Fruit fly (Drosophila melanogaster) whole organism, embryonic: ENCODE measurements around the gene mEFTs.

Experiments used
- Atf3 ChIP-seq: fragments of 200-800 bp; sonication (Bioruptor generic); optimal IDR thresholded peaks from 3 replicates; lab custom pipeline; 2016; ENCODE audit warnings: missing biosample characterization, missing genetic modification characterization
- Bgb ChIP-seq: fragments of 200-800 bp; sonication (Bioruptor generic); IDR thresholded peaks from 2 replicates; pipeline ENCODE4 v1.3.6; 2022; ENCODE audit warnings: missing biosample characterization, missing genetic modification characterization; ENCODE audit not compliant: partially characterized antibody
- CG10274 ChIP-seq: fragments of 200-800 bp; sonication (Bioruptor generic); optimal IDR thresholded peaks from 3 replicates; lab custom pipeline; 2017; ENCODE audit warnings: missing biosample characterization, mild to moderate bottlenecking, missing genetic modification characterization
- CG10565 ChIP-seq: fragments of 200-800 bp; sonication (Bioruptor generic); optimal IDR thresholded peaks from 3 replicates; lab custom pipeline; 2016; ENCODE audit warnings: missing biosample characterization, mild to moderate bottlenecking, missing genetic modification characterization
- CG13296 ChIP-seq: fragments of 200-800 bp; sonication (Bioruptor generic); optimal IDR thresholded peaks from 3 replicates; lab custom pipeline; 2018; ENCODE audit warnings: missing biosample characterization, mild to moderate bottlenecking, missing genetic modification characterization
- CG14667 ChIP-seq: fragments of 200-800 bp; sonication (Bioruptor generic); IDR thresholded peaks from 2 replicates; pipeline ENCODE4 v1.3.6; 2022; ENCODE audit warnings: missing biosample characterization, missing genetic modification characterization
- CG14860 ChIP-seq: fragments of 200-800 bp; sonication (Bioruptor generic); IDR thresholded peaks from 3 replicates; pipeline ENCODE4 v1.3.6; 2022; ENCODE audit warnings: missing biosample characterization, missing genetic modification characterization; ENCODE audit not compliant: partially characterized antibody
- CG15011 ChIP-seq: fragments of 200-800 bp; sonication (Bioruptor generic); optimal IDR thresholded peaks from 3 replicates; lab custom pipeline; 2018; ENCODE audit warnings: missing biosample characterization, mild to moderate bottlenecking, missing genetic modification characterization
- CG15269 ChIP-seq: fragments of 200-800 bp; sonication (Bioruptor generic); optimal IDR thresholded peaks from 2 replicates; lab custom pipeline; 2018; ENCODE audit warnings: missing biosample characterization, mild to moderate bottlenecking, missing genetic modification characterization, moderate library complexity
- CG15479 ChIP-seq: fragments of 200-800 bp; sonication (Bioruptor generic); optimal IDR thresholded peaks from 3 replicates; lab custom pipeline; 2019; ENCODE audit warnings: missing biosample characterization, mild to moderate bottlenecking, missing genetic modification characterization, moderate library complexity
- CG1602 ChIP-seq: fragments of 200-800 bp; sonication (Bioruptor generic); optimal IDR thresholded peaks from 3 replicates; lab custom pipeline; 2016; ENCODE audit warnings: missing biosample characterization, missing genetic modification characterization
- CG18599 ChIP-seq: fragments of 200-800 bp; sonication (Bioruptor generic); optimal IDR thresholded peaks from 3 replicates; lab custom pipeline; 2017; ENCODE audit warnings: missing biosample characterization, missing genetic modification characterization, mild to moderate bottlenecking, moderate library complexity, missing genetic modification reagents
- CG2116 ChIP-seq: fragments of 200-800 bp; sonication (Bioruptor generic); optimal IDR thresholded peaks from 3 replicates; lab custom pipeline; 2018; ENCODE audit warnings: missing biosample characterization, mild to moderate bottlenecking, missing genetic modification characterization
- CG31388 ChIP-seq: fragments of 200-800 bp; sonication (Bioruptor generic); optimal IDR thresholded peaks from 2 replicates; lab custom pipeline; 2016; ENCODE audit warnings: missing biosample characterization, missing genetic modification characterization
- CG4282 ChIP-seq: fragments of 200-800 bp; sonication (Bioruptor generic); optimal IDR thresholded peaks from 2 replicates; lab custom pipeline; 2016; ENCODE audit warnings: missing biosample characterization, missing genetic modification characterization
- CG4328 ChIP-seq: fragments of 200-800 bp; sonication (Bioruptor generic); optimal IDR thresholded peaks from 3 replicates; lab custom pipeline; 2017; ENCODE audit warnings: missing biosample characterization, missing genetic modification reagents, missing genetic modification characterization
- CoRest ChIP-seq: fragments of 200-800 bp; sonication (Bioruptor generic); optimal IDR thresholded peaks from 3 replicates; lab custom pipeline; 2018; ENCODE audit warnings: missing biosample characterization, mild to moderate bottlenecking, missing genetic modification characterization, moderate library complexity
- D19A ChIP-seq: fragments of 200-800 bp; optimal IDR thresholded peaks from 3 replicates; lab custom pipeline; 2019; ENCODE audit warnings: missing biosample characterization, mild to moderate bottlenecking, missing genetic modification characterization, moderate library complexity
- Dfd ChIP-seq, 2 experiments: fragments of >200 bp; optimal IDR thresholded peaks; 2 replicates each; lab custom pipeline; 2017; ENCODE audit warnings: missing biosample characterization in 2 of 2, missing genetic modification characterization in 2 of 2
- Dip2 ChIP-seq: fragments of 200-800 bp; sonication (Bioruptor generic); IDR thresholded peaks from 2 replicates; pipeline ENCODE4 v1.3.6; 2022; ENCODE audit warnings: missing biosample characterization, missing genetic modification characterization
- Ets97D ChIP-seq: fragments of 200-800 bp; sonication (Bioruptor generic); optimal IDR thresholded peaks from 3 replicates; lab custom pipeline; 2016; ENCODE audit warnings: missing biosample characterization, missing genetic modification characterization
- Hey ChIP-seq: fragments of 200-800 bp; sonication (Bioruptor generic); optimal IDR thresholded peaks from 3 replicates; lab custom pipeline; 2018; ENCODE audit warnings: missing biosample characterization, mild to moderate bottlenecking, missing genetic modification characterization
- Mad ChIP-seq: fragments of 200-800 bp; sonication (Bioruptor generic); optimal IDR thresholded peaks from 2 replicates; lab custom pipeline; 2016; ENCODE audit warnings: missing biosample characterization, missing genetic modification characterization
- Max ChIP-seq: fragments of 200-800 bp; sonication (Bioruptor generic); optimal IDR thresholded peaks from 2 replicates; lab custom pipeline; 2016; ENCODE audit warnings: missing biosample characterization, mild to moderate bottlenecking, missing genetic modification characterization
- NFAT ChIP-seq: fragments of 200-800 bp; sonication (Bioruptor generic); IDR thresholded peaks from 2 replicates; pipeline ENCODE4 v1.3.6; 2022; ENCODE audit warnings: missing biosample characterization, missing genetic modification characterization
- Nf-YA ChIP-seq: fragments of 200-800 bp; sonication (Bioruptor generic); IDR thresholded peaks from 2 replicates; pipeline ENCODE4 v1.3.6; 2022; ENCODE audit warnings: missing biosample characterization, missing genetic modification characterization
- bsh ChIP-seq, 2 experiments: fragments of 200-800 bp; sonication (Bioruptor generic); optimal IDR thresholded peaks; 2 replicates each; lab custom pipeline; 2017 to 2018; ENCODE audit warnings: mild to moderate bottlenecking in 2 of 2, missing biosample characterization in 2 of 2, missing genetic modification characterization in 2 of 2, moderate library complexity in 1 of 2
- chm ChIP-seq: fragments of 200-800 bp; sonication (Bioruptor generic); IDR thresholded peaks from 2 replicates; pipeline ENCODE4 v1.3.6; 2022; ENCODE audit warnings: missing biosample characterization, missing genetic modification characterization
- cwo ChIP-seq: fragments of 200-800 bp; sonication (Bioruptor generic); optimal IDR thresholded peaks from 3 replicates; lab custom pipeline; 2017; ENCODE audit warnings: missing biosample characterization, missing genetic modification characterization, mild to moderate bottlenecking, moderate library complexity, missing genetic modification reagents
- dpn ChIP-seq, 2 experiments: fragments of 200-800 bp; sonication (Bioruptor generic); optimal IDR thresholded peaks; 3 replicates each; lab custom pipeline; 2016; ENCODE audit warnings: missing biosample characterization in 2 of 2, missing genetic modification characterization in 2 of 2
- eyg ChIP-seq: fragments of 200-800 bp; sonication (Bioruptor generic); optimal IDR thresholded peaks from 3 replicates; lab custom pipeline; 2016; ENCODE audit warnings: missing biosample characterization, missing genetic modification characterization
- gce ChIP-seq: fragments of 200-800 bp; sonication (Bioruptor generic); IDR thresholded peaks from 3 replicates; pipeline ENCODE4 v1.3.6; 2022; ENCODE audit warnings: missing biosample characterization, missing genetic modification characterization
- ken ChIP-seq: fragments of 200-800 bp; sonication (Bioruptor generic); IDR thresholded peaks from 3 replicates; pipeline ENCODE4 v1.3.6; 2022; ENCODE audit warnings: missing biosample characterization, missing genetic modification characterization
- knrl ChIP-seq: fragments of 200-800 bp; sonication (Bioruptor generic); IDR thresholded peaks from 3 replicates; pipeline ENCODE4 v1.3.6; 2022; ENCODE audit warnings: missing biosample characterization, missing genetic modification characterization; ENCODE audit not compliant: partially characterized antibody
- lab ChIP-seq: fragments of 200-800 bp; sonication (Bioruptor generic); optimal IDR thresholded peaks from 3 replicates; lab custom pipeline; 2017; ENCODE audit warnings: missing biosample characterization, missing genetic modification characterization, mild to moderate bottlenecking, moderate library complexity, missing genetic modification reagents
- maf-S ChIP-seq: fragments of 200-800 bp; sonication (Bioruptor generic); optimal IDR thresholded peaks from 2 replicates; lab custom pipeline; 2016; ENCODE audit warnings: missing biosample characterization, missing genetic modification characterization
- nom ChIP-seq: fragments of 200-800 bp; sonication (Bioruptor generic); optimal IDR thresholded peaks from 2 replicates; lab custom pipeline; 2017; ENCODE audit warnings: missing biosample characterization, missing genetic modification characterization, mild to moderate bottlenecking, moderate library complexity, missing genetic modification reagents
- ranshi ChIP-seq: fragments of 200-800 bp; sonication (Bioruptor generic); IDR thresholded peaks from 2 replicates; pipeline ENCODE4 v1.3.6; 2022; ENCODE audit warnings: missing biosample characterization, missing genetic modification characterization
- salm ChIP-seq: fragments of 200-800 bp; sonication (Bioruptor generic); optimal IDR thresholded peaks from 2 replicates; lab custom pipeline; 2018; ENCODE audit warnings: missing biosample characterization, mild to moderate bottlenecking, missing genetic modification characterization
- sna ChIP-seq: fragments of 200-800 bp; sonication (Bioruptor generic); IDR thresholded peaks from 2 replicates; pipeline ENCODE4 v1.3.6; 2022; ENCODE audit warnings: missing biosample characterization, missing genetic modification characterization; ENCODE audit not compliant: partially characterized antibody
- so ChIP-seq: fragments of 200-800 bp; sonication (Bioruptor generic); IDR thresholded peaks from 3 replicates; pipeline ENCODE4 v1.3.6; 2022; ENCODE audit warnings: missing biosample characterization, missing genetic modification characterization
- zfh1 ChIP-seq: fragments of 200-800 bp; sonication (Bioruptor generic); IDR thresholded peaks from 3 replicates; pipeline ENCODE4 v1.3.6; 2022; ENCODE audit warnings: missing biosample characterization, missing genetic modification characterization

Gene mEFTs

DNA sequence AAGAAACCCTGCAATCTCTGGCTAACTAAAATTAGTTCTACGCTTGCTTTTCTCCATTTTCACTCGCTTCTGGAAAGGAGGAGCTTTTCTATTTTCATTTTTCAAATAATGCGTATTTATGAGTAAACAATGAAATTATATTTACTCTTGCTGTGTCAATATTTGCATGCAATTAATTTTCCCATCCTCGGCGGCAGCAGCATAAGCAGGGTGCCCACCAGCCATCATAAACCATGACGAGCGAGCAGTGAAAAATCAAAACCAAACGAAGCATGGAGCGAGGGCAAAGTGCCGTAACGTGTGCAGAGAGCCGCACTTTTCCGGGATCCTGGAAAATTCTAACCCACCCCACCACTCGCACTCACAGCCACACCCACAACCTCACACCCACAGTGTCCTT, 32.9 kb upstream of the mEFTs start (continued):
- peak; percentile 54 for TF ChIP-seq lab (GFP tag; lab: Kevin White, UChicago)
- peak; percentile 66 for TF ChIP-seq CG18599 (GFP tag; lab: Kevin White, UChicago)
- no peak for TF ChIP-seq Nf-YA (GFP tag; lab: Robert Waterston, UW)

DNA sequence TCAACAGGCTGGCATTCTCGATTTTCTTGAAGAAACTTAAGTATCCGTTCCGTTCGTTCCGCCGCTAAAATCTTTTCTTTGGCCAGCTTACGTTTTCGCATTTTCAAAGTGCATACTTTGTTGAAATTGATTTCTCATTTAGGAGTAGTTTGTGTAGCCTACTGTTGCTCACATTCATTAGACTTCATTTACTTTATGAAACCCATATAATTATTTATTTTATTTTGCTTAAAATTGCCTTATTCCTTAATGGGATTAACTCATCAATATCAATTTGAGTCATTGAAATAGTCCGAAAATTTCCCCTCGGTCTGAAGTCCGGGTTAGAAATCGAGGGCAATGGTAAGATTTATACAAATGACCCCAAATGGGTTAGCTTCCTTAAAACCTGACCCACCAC, 31.2 kb upstream of the mEFTs start, which contains the start of gene CG15145:
Gene CG15145 (minus strand): TSS at position 101 of the 400 bp plus-strand sequence.
- TF ChIP-seq salm (tag; lab: Kevin White, UChicago) = no peak
- TF ChIP-seq nom = no peak
- no peak for TF ChIP-seq ken
- no peak for TF ChIP-seq ranshi (GFP tag; lab: Robert Waterston, UW)

DNA sequence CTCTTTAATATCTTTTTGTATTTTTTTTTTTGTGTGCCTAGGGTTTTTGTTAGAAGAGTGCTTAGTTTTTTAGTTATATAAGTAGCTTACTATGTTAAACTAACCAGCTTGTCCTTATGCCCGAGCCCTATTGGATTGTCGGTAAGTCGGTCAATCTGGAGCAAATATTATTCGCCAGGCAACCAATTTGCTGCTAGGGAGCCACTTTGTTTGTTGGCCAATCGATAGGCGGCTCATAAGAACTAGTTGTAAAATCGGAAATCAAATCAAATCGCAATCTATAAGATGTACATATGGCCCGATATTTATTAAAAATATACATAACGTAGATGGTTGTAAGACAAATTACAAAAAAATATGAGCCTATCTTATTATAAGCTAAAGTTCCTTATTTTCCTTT, 28.1 kb upstream of the mEFTs start, which contains the start of gene CG15144:
Gene CG15144 (minus strand): TSS at position 101 of the 400 bp plus-strand sequence.
- TF ChIP-seq CG15269 (tag; lab: Kevin White, UChicago) (no peak), so (GFP tag; lab: Robert Waterston, UW) (no peak)

- TF ChIP-seq CG15011 (GFP tag; lab: Kevin White, UChicago) = no peak
- no peak for TF ChIP-seq eyg (GFP tag; lab: Kevin White, UChicago)
- no peak for TF ChIP-seq CG10274
Observed at dm6 chr2L:17524449-17524848, 23.5 kb upstream of the mEFTs start, which contains the start of gene CG15143. TSS of gene CG15143 (minus strand) at chr2L:17524549.

dm6 chr2L:17514090-17514715, 13.3 kb upstream of the mEFTs start:
- TF ChIP-seq dpn (GFP tag; optimal IDR thresholded peaks at IDR 0.05; lab: Kevin White, UChicago) (no peak), maf-S (GFP tag; lab: Kevin White, UChicago) (no peak), CG31388 (GFP tag; lab: Kevin White, UChicago) (peak; percentile 54), Mad (GFP tag; lab: Kevin White, UChicago) (no peak), sna (GFP tag; lab: Robert Waterston, UW) (no peak), D19A (peak; percentile 89), knrl (no peak), CoRest (tag; lab: Kevin White, UChicago) (peak; percentile 92), CG4282 (GFP tag; lab: Kevin White, UChicago) (peak; percentile 8), CG2116 (GFP tag; lab: Kevin White, UChicago) (peak; percentile 39), zfh1 (GFP tag; lab: Robert Waterston, UW) (peak; percentile 90), Dfd (GFP tag; optimal IDR thresholded peaks at IDR 0.05; lab: Kevin White, UChicago) (no peak), CG13296 (GFP tag; lab: Kevin White, UChicago) (peak; percentile 88), gce (GFP tag; lab: Robert Waterston, UW) (peak; percentile 82), Dip2 (GFP tag; lab: Robert Waterston, UW) (0 out of 2 replicates have a peak, but pooled peaks have one; percentile 8), NFAT (peak; percentile 49), CG14860 (GFP tag; lab: Robert Waterston, UW) (no peak), Bgb (GFP tag; lab: Robert Waterston, UW) (no peak), CG4328 (GFP tag; lab: Kevin White, UChicago) (peak; percentile 90), CG1602 (GFP tag; lab: Kevin White, UChicago) (peak; percentile 83), CG15479 (no peak), CG14667 (GFP tag; lab: Robert Waterston, UW) (peak; percentile 80), bsh (GFP tag; optimal IDR thresholded peaks at IDR 0.05; lab: Kevin White, UChicago) (peak in 1 of 2 experiments; percentile 95), cwo (peak; percentile 83), Ets97D (GFP tag; lab: Kevin White, UChicago) (peak; percentile 34), Atf3 (GFP tag; lab: Kevin White, UChicago) (peak; percentile 53), Max (GFP tag; lab: Kevin White, UChicago) (peak; percentile 63), chm (GFP tag; lab: Robert Waterston, UW) (peak; percentile 84), CG10565 (GFP tag; lab: Kevin White, UChicago) (peak; percentile 17), Hey (tag; lab: Kevin White, UChicago) (peak; percentile 48)
